Fruit fly (Drosophila melanogaster) whole organism, embryonic: Measurements from ENCODE around the gene CG13707.

Source experiments
- Antp ChIP-seq: fragments of 200-800 bp; sonication (Bioruptor generic); optimal IDR thresholded peaks from 3 replicates; lab custom pipeline; 2016; ENCODE audit warnings: missing biosample characterization, missing genetic modification characterization
- Blimp-1 ChIP-seq: fragments of 200-800 bp; sonication (Bioruptor generic); optimal IDR thresholded peaks from 3 replicates; lab custom pipeline; 2018; ENCODE audit warnings: missing biosample characterization, missing genetic modification characterization, mild to moderate bottlenecking, moderate library complexity, missing genetic modification reagents
- CG12071 ChIP-seq: fragments of 200-800 bp; sonication (Bioruptor generic); optimal IDR thresholded peaks from 3 replicates; lab custom pipeline; 2018; ENCODE audit warnings: missing biosample characterization, mild to moderate bottlenecking, missing genetic modification characterization
- CG12155 ChIP-seq: fragments of 200-800 bp; sonication (Bioruptor generic); optimal IDR thresholded peaks from 3 replicates; lab custom pipeline; 2016; ENCODE audit warnings: missing biosample characterization, missing genetic modification characterization
- CG12942 ChIP-seq: fragments of 200-800 bp; sonication (Bioruptor generic); optimal IDR thresholded peaks from 3 replicates; lab custom pipeline; 2016; ENCODE audit warnings: missing biosample characterization, missing genetic modification characterization
- CG13287 ChIP-seq: fragments of 200-800 bp; sonication (Bioruptor generic); IDR thresholded peaks from 2 replicates; pipeline ENCODE4 v1.3.6; 2022; ENCODE audit warnings: missing biosample characterization, missing genetic modification characterization; ENCODE audit not compliant: partially characterized antibody
- CG13296 ChIP-seq: fragments of 200-800 bp; sonication (Bioruptor generic); optimal IDR thresholded peaks from 3 replicates; lab custom pipeline; 2018; ENCODE audit warnings: missing biosample characterization, mild to moderate bottlenecking, missing genetic modification characterization
- CG14441 ChIP-seq: fragments of 200-800 bp; sonication (Bioruptor generic); IDR thresholded peaks from 2 replicates; pipeline ENCODE4 v1.3.6; 2022; ENCODE audit warnings: missing biosample characterization, missing genetic modification characterization
- CG17328 ChIP-seq: fragments of 200-800 bp; sonication (Bioruptor generic); IDR thresholded peaks from 2 replicates; pipeline ENCODE4 v1.3.6; 2022; ENCODE audit warnings: missing biosample characterization, missing genetic modification characterization
- CG17912 ChIP-seq: fragments of 200-800 bp; sonication (Bioruptor generic); optimal IDR thresholded peaks from 2 replicates; lab custom pipeline; 2018; ENCODE audit warnings: missing biosample characterization, mild to moderate bottlenecking, missing genetic modification characterization
- CG18599 ChIP-seq: fragments of 200-800 bp; sonication (Bioruptor generic); optimal IDR thresholded peaks from 3 replicates; lab custom pipeline; 2017; ENCODE audit warnings: missing biosample characterization, missing genetic modification characterization, mild to moderate bottlenecking, moderate library complexity, missing genetic modification reagents
- CG2116 ChIP-seq: fragments of 200-800 bp; sonication (Bioruptor generic); optimal IDR thresholded peaks from 3 replicates; lab custom pipeline; 2018; ENCODE audit warnings: missing biosample characterization, mild to moderate bottlenecking, missing genetic modification characterization
- CG3163 ChIP-seq: fragments of 200-800 bp; sonication (Bioruptor generic); optimal IDR thresholded peaks from 3 replicates; lab custom pipeline; 2016; ENCODE audit warnings: missing biosample characterization, missing genetic modification characterization
- CG32532 ChIP-seq: fragments of 200-800 bp; sonication (Bioruptor generic); IDR thresholded peaks from 2 replicates; pipeline ENCODE4 v1.3.6; 2022; ENCODE audit warnings: missing biosample characterization, missing genetic modification characterization
- CG42726 ChIP-seq: fragments of 200-800 bp; sonication (Bioruptor generic); IDR thresholded peaks from 2 replicates; pipeline ENCODE4 v1.3.6; 2022; ENCODE audit warnings: missing biosample characterization, missing genetic modification characterization; ENCODE audit not compliant: partially characterized antibody
- CG4404 ChIP-seq: fragments of 200-800 bp; sonication (Bioruptor generic); IDR thresholded peaks from 2 replicates; pipeline ENCODE4 v1.3.6; 2022; ENCODE audit warnings: missing biosample characterization, missing genetic modification characterization
- CG8290 ChIP-seq, 3 experiments: fragments of 200-800 bp; sonication (Bioruptor generic); optimal IDR thresholded peaks; 2 replicates each; lab custom pipeline; 2016 to 2019; ENCODE audit warnings: missing biosample characterization in 3 of 3, missing genetic modification characterization in 3 of 3, mild to moderate bottlenecking in 2 of 3, moderate library complexity in 1 of 3
- CTCF ChIP-seq: fragments of 200-800 bp; sonication (Bioruptor generic); optimal IDR thresholded peaks from 2 replicates; lab custom pipeline; 2017; ENCODE audit warnings: missing biosample characterization, mild to moderate bottlenecking, missing genetic modification characterization, moderate library complexity
- Camta ChIP-seq: fragments of 200-800 bp; sonication (Bioruptor generic); optimal IDR thresholded peaks from 2 replicates; lab custom pipeline; 2016; ENCODE audit warnings: missing biosample characterization, missing genetic modification characterization
- Dad ChIP-seq: fragments of 200-800 bp; sonication (Bioruptor generic); optimal IDR thresholded peaks from 3 replicates; lab custom pipeline; 2016; ENCODE audit warnings: missing biosample characterization, missing genetic modification characterization
- Dip3 ChIP-seq: fragments of 200-800 bp; sonication (Bioruptor generic); optimal IDR thresholded peaks from 3 replicates; lab custom pipeline; 2016; ENCODE audit warnings: missing biosample characterization, missing genetic modification characterization
- Doc3 ChIP-seq: fragments of 200-800 bp; sonication (Bioruptor generic); IDR thresholded peaks from 3 replicates; pipeline ENCODE4 v1.3.6; 2022; ENCODE audit warnings: missing biosample characterization, missing genetic modification characterization; ENCODE audit not compliant: partially characterized antibody
- Dref ChIP-seq: fragments of 200-800 bp; sonication (Bioruptor generic); IDR thresholded peaks from 2 replicates; pipeline ENCODE4 v1.3.6; 2022; ENCODE audit warnings: missing biosample characterization, missing genetic modification characterization
- Fer1 ChIP-seq: fragments of 200-800 bp; sonication (Bioruptor generic); optimal IDR thresholded peaks from 2 replicates; lab custom pipeline; 2017; ENCODE audit warnings: missing biosample characterization, mild to moderate bottlenecking, missing genetic modification characterization
- GATAe ChIP-seq: fragments of 200-800 bp; sonication (Bioruptor generic); conservative IDR thresholded peaks from 2 replicates; pipeline ENCODE4 v1.3.6; 2022; ENCODE audit warnings: missing biosample characterization, missing genetic modification characterization
- Gug ChIP-seq: fragments of 200-800 bp; sonication (Bioruptor generic); IDR thresholded peaks from 4 replicates; pipeline ENCODE4 v1.3.6; 2022; ENCODE audit warnings: missing biosample characterization, missing genetic modification characterization
- HLH54F ChIP-seq: fragments of 200-800 bp; sonication (Bioruptor generic); optimal IDR thresholded peaks from 3 replicates; lab custom pipeline; 2016; ENCODE audit warnings: missing biosample characterization, missing genetic modification characterization
- HmgZ ChIP-seq: fragments of 200-800 bp; sonication (Bioruptor generic); optimal IDR thresholded peaks from 2 replicates; lab custom pipeline; 2018; ENCODE audit warnings: missing biosample characterization, mild to moderate bottlenecking, missing genetic modification characterization
- NC2β ChIP-seq: fragments of 200-800 bp; sonication (Bioruptor generic); optimal IDR thresholded peaks from 2 replicates; lab custom pipeline; 2016; ENCODE audit warnings: missing biosample characterization, missing genetic modification characterization
- Sry-β ChIP-seq: fragments of 200-800 bp; sonication (Bioruptor generic); optimal IDR thresholded peaks from 2 replicates; lab custom pipeline; 2018; ENCODE audit warnings: missing biosample characterization, mild to moderate bottlenecking, missing genetic modification characterization, moderate library complexity
- Ssrp ChIP-seq: fragments of 200-800 bp; sonication (Bioruptor generic); optimal IDR thresholded peaks from 2 replicates; lab custom pipeline; 2018; ENCODE audit warnings: missing biosample characterization, mild to moderate bottlenecking, missing genetic modification characterization, moderate library complexity
- Tbp ChIP-seq: fragments of >200 bp; optimal IDR thresholded peaks from 2 replicates; lab custom pipeline; 2018; ENCODE audit warnings: missing biosample characterization, missing genetic modification characterization
- abd-A ChIP-seq: fragments of 200-800 bp; sonication (Bioruptor generic); optimal IDR thresholded peaks from 3 replicates; lab custom pipeline; 2019; ENCODE audit warnings: missing biosample characterization, mild to moderate bottlenecking, missing genetic modification characterization, moderate library complexity
- ara ChIP-seq: fragments of 200-800 bp; sonication (Bioruptor generic); IDR thresholded peaks from 2 replicates; pipeline ENCODE4 v1.3.6; 2022; ENCODE audit warnings: missing biosample characterization, missing genetic modification characterization
- chinmo ChIP-seq: fragments of 200-800 bp; sonication (Bioruptor generic); IDR thresholded peaks from 4 replicates; pipeline ENCODE4 v1.3.6; 2022; ENCODE audit warnings: missing biosample characterization, missing genetic modification characterization; ENCODE audit not compliant: partially characterized antibody
- fd96Cb ChIP-seq: fragments of 200-800 bp; sonication (Bioruptor generic); optimal IDR thresholded peaks from 2 replicates; lab custom pipeline; 2018; ENCODE audit warnings: missing biosample characterization, mild to moderate bottlenecking, missing genetic modification characterization, moderate library complexity
- fu2 ChIP-seq: fragments of 200-800 bp; sonication (Bioruptor generic); optimal IDR thresholded peaks from 2 replicates; lab custom pipeline; 2016; ENCODE audit warnings: missing biosample characterization, missing genetic modification characterization
- jigr1 ChIP-seq: fragments of 200-800 bp; sonication (Bioruptor generic); IDR thresholded peaks from 3 replicates; pipeline ENCODE4 v1.3.6; 2022; ENCODE audit warnings: missing biosample characterization, missing genetic modification characterization
- oc ChIP-seq: fragments of 200-800 bp; sonication (Bioruptor generic); optimal IDR thresholded peaks from 2 replicates; lab custom pipeline; 2018; ENCODE audit warnings: missing biosample characterization, mild to moderate bottlenecking, missing genetic modification characterization, moderate library complexity
- otp ChIP-seq: fragments of 200-800 bp; sonication (Bioruptor generic); IDR thresholded peaks from 3 replicates; pipeline ENCODE4, ENCODE4 v1.3.6; 2022; ENCODE audit warnings: missing biosample characterization, missing genetic modification characterization
- repo ChIP-seq: fragments of 200-800 bp; sonication (Bioruptor generic); optimal IDR thresholded peaks from 2 replicates; lab custom pipeline; 2016; ENCODE audit warnings: missing biosample characterization, missing genetic modification characterization
- sim ChIP-seq: fragments of 200-800 bp; sonication (Bioruptor generic); IDR thresholded peaks from 2 replicates; pipeline ENCODE4 v1.3.6; 2022; ENCODE audit warnings: missing biosample characterization, missing genetic modification characterization
- slp2 ChIP-seq: fragments of 200-800 bp; sonication (Bioruptor generic); optimal IDR thresholded peaks from 2 replicates; lab custom pipeline; 2016; ENCODE audit warnings: missing biosample characterization, missing genetic modification characterization
- so ChIP-seq: fragments of 200-800 bp; sonication (Bioruptor generic); IDR thresholded peaks from 3 replicates; pipeline ENCODE4 v1.3.6; 2022; ENCODE audit warnings: missing biosample characterization, missing genetic modification characterization
- tap ChIP-seq: fragments of 200-800 bp; optimal IDR thresholded peaks from 3 replicates; lab custom pipeline; 2019; ENCODE audit warnings: missing biosample characterization, mild to moderate bottlenecking, missing genetic modification characterization, moderate library complexity
- tll ChIP-seq, 2 experiments: fragments of 200-800 bp in 1 of 2; fragments of >200 bp in 1 of 2; sonication (Bioruptor generic) in 1 of 2; optimal IDR thresholded peaks; 2 replicates each; lab custom pipeline; 2017 to 2019; ENCODE audit warnings: missing biosample characterization in 2 of 2, missing genetic modification characterization in 2 of 2, mild to moderate bottlenecking in 1 of 2, moderate library complexity in 1 of 2
- usp ChIP-seq: fragments of >200 bp; optimal IDR thresholded peaks from 2 replicates; lab custom pipeline; 2017; ENCODE audit warnings: missing biosample characterization, missing genetic modification characterization
- zen ChIP-seq: fragments of 200-800 bp; sonication (Bioruptor generic); optimal IDR thresholded peaks from 3 replicates; lab custom pipeline; 2018; ENCODE audit warnings: missing biosample characterization, mild to moderate bottlenecking, missing genetic modification characterization, moderate library complexity
- zf30C ChIP-seq: fragments of 200-800 bp; sonication (Bioruptor generic); optimal IDR thresholded peaks from 3 replicates; lab custom pipeline; 2018; ENCODE audit warnings: missing biosample characterization, mild to moderate bottlenecking, missing genetic modification characterization

CG13707 gene

DNA sequence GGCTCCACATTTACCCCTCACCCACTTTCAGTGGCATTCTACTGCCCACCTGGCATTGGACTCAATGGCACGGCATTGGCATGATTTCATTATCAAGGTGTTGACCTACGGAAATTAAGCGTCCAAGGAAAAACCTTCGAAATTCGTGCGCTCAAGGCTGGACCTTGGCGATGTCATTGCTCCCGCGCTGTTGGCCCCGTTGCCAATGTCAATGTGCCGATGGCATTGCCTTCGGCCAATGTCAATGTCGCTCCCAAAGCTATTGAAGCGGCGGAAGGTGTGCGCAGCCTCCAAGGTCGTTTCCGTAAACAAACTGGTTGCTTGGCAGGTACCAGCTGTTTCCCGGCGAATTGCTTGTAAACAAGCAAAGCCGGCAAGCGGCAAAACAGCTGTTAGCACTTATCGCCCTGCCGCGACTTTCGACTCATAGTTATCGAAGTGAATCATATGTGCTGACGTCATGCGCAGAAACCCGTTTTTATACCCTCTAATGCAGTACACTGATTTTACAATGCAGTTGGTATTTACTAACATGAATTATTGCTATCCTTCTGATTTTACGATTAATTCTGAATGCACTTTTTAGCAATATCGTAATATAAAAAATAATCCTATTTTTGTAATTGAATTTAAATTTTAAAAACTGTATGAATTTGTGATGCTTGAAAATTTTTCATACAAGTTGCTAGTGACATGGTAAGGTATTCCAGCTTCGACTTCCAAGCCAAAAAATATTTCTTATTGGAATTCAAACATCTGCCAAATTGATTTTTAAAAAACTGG is 15.4 kb downstream of the CG13707 start (continued):
- TF ChIP-seq Sry-β = peak; percentile 30
- peak; percentile 92 for TF ChIP-seq Dad (GFP tag; lab: Kevin White, UChicago)
- peak; percentile 92 for TF ChIP-seq Dip3
- TF ChIP-seq CG3163 (GFP tag; lab: Kevin White, UChicago) = peak; percentile 69
- no peak for TF ChIP-seq CG42726 (GFP tag; lab: Robert Waterston, UW)
- peak; percentile 93 for TF ChIP-seq tap (tag; lab: Kevin White, UChicago)
- TF ChIP-seq Ssrp = peak; percentile 93
- TF ChIP-seq CG8290 (GFP tag; optimal IDR thresholded peaks at IDR 0.05; lab: Kevin White, UChicago) = no peak
- TF ChIP-seq CG8290 (tag; optimal IDR thresholded peaks at IDR 0.05; lab: Kevin White, UChicago) = peak in 1 of 2 experiments; percentile 53
- no peak for TF ChIP-seq Tbp (GFP tag; lab: Kevin White, UChicago)
- TF ChIP-seq Fer1 (GFP tag; lab: Kevin White, UChicago) = peak; percentile 93
- TF ChIP-seq zf30C (GFP tag; lab: Kevin White, UChicago) = no peak
- peak; percentile 96 for TF ChIP-seq CG18599 (GFP tag; lab: Kevin White, UChicago)
- peak; percentile 88 for TF ChIP-seq jigr1 (GFP tag; lab: Robert Waterston, UW)
- peak; percentile 91 for TF ChIP-seq fu2
- peak in 1 of 2 experiments; percentile 74 for TF ChIP-seq tll (GFP tag; optimal IDR thresholded peaks at IDR 0.05; lab: Kevin White, UChicago)
- peak; percentile 55 for TF ChIP-seq CTCF (GFP tag; lab: Kevin White, UChicago)
- peak; percentile 93 for TF ChIP-seq CG4404 (GFP tag; lab: Robert Waterston, UW)
- TF ChIP-seq CG17328 = peak; percentile 97
- no peak for TF ChIP-seq CG17912 (GFP tag; lab: Kevin White, UChicago)
- peak; percentile 91 for TF ChIP-seq zen (tag; lab: Kevin White, UChicago)
- peak; percentile 96 for TF ChIP-seq fd96Cb
- peak; percentile 96 for TF ChIP-seq Gug (GFP tag; lab: Robert Waterston, UW)
- TF ChIP-seq CG13296 (GFP tag; lab: Kevin White, UChicago) = peak; percentile 95
- peak; percentile 93 for TF ChIP-seq HLH54F (GFP tag; lab: Kevin White, UChicago)
- peak; percentile 61; the same call in 2 of the 3 replicates for TF ChIP-seq Doc3 (GFP tag; lab: Robert Waterston, UW)
- peak; percentile 90 for TF ChIP-seq Camta (GFP tag; lab: Kevin White, UChicago)
- TF ChIP-seq CG14441 (GFP tag; lab: Robert Waterston, UW) = peak; percentile 98
- peak; percentile 75 for TF ChIP-seq Antp (GFP tag; lab: Kevin White, UChicago)
- TF ChIP-seq NC2β (GFP tag; lab: Kevin White, UChicago) = peak; percentile 90
- TF ChIP-seq usp (GFP tag; lab: Kevin White, UChicago) = no peak
- peak; percentile 92 for TF ChIP-seq CG12071
- TF ChIP-seq CG12942 = peak; percentile 93
- peak; percentile 97 for TF ChIP-seq ara (GFP tag; lab: Robert Waterston, UW)
- no peak for TF ChIP-seq abd-A (tag; lab: Kevin White, UChicago)
- TF ChIP-seq CG13287 = peak; percentile 83
- TF ChIP-seq CG32532 (GFP tag; lab: Robert Waterston, UW) = peak; percentile 98
- TF ChIP-seq HmgZ (tag; lab: Kevin White, UChicago) = peak; percentile 95
- TF ChIP-seq sim (GFP tag; lab: Robert Waterston, UW) = peak; percentile 85
- peak; percentile 97 for TF ChIP-seq otp (GFP tag; lab: Robert Waterston, UW)
- TF ChIP-seq Dref (GFP tag; lab: Robert Waterston, UW) = peak; percentile 63
- peak; percentile 95 for TF ChIP-seq oc (tag; lab: Kevin White, UChicago)
- no peak for TF ChIP-seq CG12155
- TF ChIP-seq repo (GFP tag; lab: Kevin White, UChicago) = peak; percentile 79
- peak; percentile 57 for TF ChIP-seq slp2 (GFP tag; lab: Kevin White, UChicago)
- peak; percentile 84 for TF ChIP-seq CG2116 (GFP tag; lab: Kevin White, UChicago)
- peak; percentile 98 for TF ChIP-seq so
- peak; percentile 98; the same call in 3 of the 4 replicates for TF ChIP-seq chinmo (GFP tag; lab: Robert Waterston, UW)
- peak; percentile 93 for TF ChIP-seq Blimp-1 (GFP tag; lab: Kevin White, UChicago)
- peak; percentile 89 for TF ChIP-seq GATAe (GFP tag; lab: Robert Waterston, UW)
